Worm (Caenorhabditis elegans): ENCODE measurements around the gene F56H9.2.

ce11 chrV:12676299-12676698, 38.8 kb downstream of the F56H9.2 start:
- TF ChIP-seq ceh-82 (tag; optimal IDR thresholded peaks at IDR 0.05), result no peak
- TF ChIP-seq nhr-10 (tag; optimal IDR thresholded peaks at IDR 0.05), result no peak
- TF ChIP-seq skn-1 (tag; optimal IDR thresholded peaks at IDR 0.05), result no peak
- TF ChIP-seq fos-1 (tag; optimal IDR thresholded peaks at IDR 0.05), result no peak
- no peak for TF ChIP-seq nhr-11 (tag; optimal IDR thresholded peaks at IDR 0.05)
- TF ChIP-seq blmp-1 (tag; optimal IDR thresholded peaks at IDR 0.05; ENCODE audit: insufficient read depth), result no peak
- TF ChIP-seq ztf-4 (tag; optimal IDR thresholded peaks at IDR 0.05), result no peak
- TF ChIP-seq lsy-2 (tag; optimal IDR thresholded peaks at IDR 0.05), result no peak
